Worm (Caenorhabditis elegans) whole organism, late embryonic: ENCODE data around the gene srh-23.

ENCODE experiments used
- ahr-1 ChIP-seq: sonication (generic microtip); optimal IDR thresholded peaks from 2 replicates; lab custom pipeline; 2016; ENCODE audit warnings: missing genetic modification characterization, missing compliant biosample characterization
- ceh-14 ChIP-seq: sonication (generic microtip); optimal IDR thresholded peaks from 2 replicates; lab custom pipeline; 2016; ENCODE audit warnings: missing genotype, missing genetic modification characterization, missing compliant biosample characterization
- che-1 ChIP-seq: sonication (generic microtip); optimal IDR thresholded peaks from 2 replicates; lab custom pipeline; 2016; ENCODE audit warnings: mild to moderate bottlenecking, missing genetic modification characterization, missing compliant biosample characterization
- dmd-4 ChIP-seq: sonication (generic microtip); optimal IDR thresholded peaks from 2 replicates; lab custom pipeline; 2016; ENCODE audit warnings: borderline replicate concordance, missing genetic modification characterization, missing compliant biosample characterization
- dve-1 ChIP-seq: sonication (generic microtip); optimal IDR thresholded peaks from 2 replicates; lab custom pipeline; 2017; ENCODE audit warnings: antibody characterized with exemption, mild to moderate bottlenecking, missing genetic modification characterization, missing compliant biosample characterization
- eyg-1 ChIP-seq: sonication (generic microtip); optimal IDR thresholded peaks from 2 replicates; lab custom pipeline; 2016; ENCODE audit warnings: missing genotype, missing genetic modification characterization, missing compliant biosample characterization
- fkh-10 ChIP-seq: fragments of 150-350 bp; optimal IDR thresholded peaks from 2 replicates; lab custom pipeline; 2014; ENCODE audit warnings: missing biosample characterization, missing genetic modification reagents, missing genetic modification characterization
- gmeb-2 ChIP-seq: sonication (generic microtip); optimal IDR thresholded peaks from 2 replicates; lab custom pipeline; 2016; ENCODE audit warnings: missing genetic modification characterization, inconsistent platforms, missing compliant biosample characterization
- lim-6 ChIP-seq: sonication (generic microtip); optimal IDR thresholded peaks from 2 replicates; lab custom pipeline; 2016; ENCODE audit warnings: missing genetic modification characterization, missing compliant biosample characterization
- madf-2 ChIP-seq: sonication (generic microtip); optimal IDR thresholded peaks from 2 replicates; lab custom pipeline; 2017; ENCODE audit warnings: missing genetic modification characterization, missing compliant biosample characterization
- mec-3 ChIP-seq: sonication (generic microtip); optimal IDR thresholded peaks from 2 replicates; lab custom pipeline; 2016; ENCODE audit warnings: borderline replicate concordance, missing genetic modification characterization, missing compliant biosample characterization
- nhr-11 ChIP-seq: fragments of 150-350 bp; optimal IDR thresholded peaks from 2 replicates; lab custom pipeline; 2014; ENCODE audit warnings: missing biosample characterization, missing genetic modification characterization
- pat-9 ChIP-seq: fragments of 200-800 bp; sonication (Bioruptor generic); optimal IDR thresholded peaks from 2 replicates; lab custom pipeline; 2018; ENCODE audit warnings: mild to moderate bottlenecking, missing genetic modification characterization, moderate library complexity, missing compliant biosample characterization
- pros-1 ChIP-seq: fragments of 150-350 bp; optimal IDR thresholded peaks from 2 replicates; lab custom pipeline; 2014; ENCODE audit warnings: missing biosample characterization, missing genetic modification reagents, missing genetic modification characterization
- tbx-7 ChIP-seq: sonication (generic microtip); optimal IDR thresholded peaks from 2 replicates; lab custom pipeline; 2016; ENCODE audit warnings: missing genotype, missing genetic modification characterization, missing compliant biosample characterization

Gene srh-23

ce11 chrV:4968775-4969174, 47.9 kb downstream of the srh-23 start:
- no peak for TF ChIP-seq eyg-1 (tag; lab: Kevin White, UChicago)

ce11 chrV:4969503-4969902, 48.6 kb downstream of the srh-23 start:
- TF ChIP-seq eyg-1 (tag; lab: Kevin White, UChicago) (no peak), pat-9 (tag; lab: Kevin White, UChicago) (no peak), pros-1 (no peak), dmd-4 (tag; lab: Kevin White, UChicago) (no peak), dve-1 (tag; lab: Kevin White, UChicago) (no peak), ceh-14 (no peak), tbx-7 (tag; lab: Kevin White, UChicago) (no peak), fkh-10 (GFP tag; lab: Kevin White, UChicago) (no peak), mec-3 (tag; lab: Kevin White, UChicago) (no peak), lim-6 (tag; lab: Kevin White, UChicago) (no peak), nhr-11 (tag; lab: Kevin White, UChicago) (no peak), madf-2 (tag; lab: Kevin White, UChicago) (no peak), gmeb-2 (tag; lab: Kevin White, UChicago) (no peak), ahr-1 (tag; lab: Kevin White, UChicago) (no peak), che-1 (tag; lab: Kevin White, UChicago) (no peak)
